Fruit fly (Drosophila melanogaster): ENCODE measurements around the gene Acbp1.

dm6 chr2L:8157166-8157565 is 5.1 kb downstream of the Acbp1 start:
- TF ChIP-seq Myc (optimal IDR thresholded peaks at IDR 0.05), result no peak
- no peak for TF ChIP-seq h (GFP tag; optimal IDR thresholded peaks at IDR 0.05)
- TF ChIP-seq pan (optimal IDR thresholded peaks at IDR 0.05), result no peak
- TF ChIP-seq Sp1 (GFP tag; optimal IDR thresholded peaks at IDR 0.05), result no peak
- TF ChIP-seq N (GFP tag; optimal IDR thresholded peaks at IDR 0.05), result no peak
- TF ChIP-seq Hr83 (GFP tag; optimal IDR thresholded peaks at IDR 0.05; ENCODE audit: poor library complexity, severe bottlenecking), result no peak
- TF ChIP-seq foxo (GFP tag; optimal IDR thresholded peaks at IDR 0.05), result no peak

Measured in whole organism, wandering third instar larva.